Worm (Caenorhabditis elegans) whole organism, L1 larva: ENCODE data around the gene cdk-11.1.

Experiments
- Y116A8C.19 ChIP-seq: sonication (generic microtip); optimal IDR thresholded peaks from 2 replicates; lab custom pipeline; 2016; ENCODE audit warnings: missing compliant biosample characterization, missing genetic modification characterization, borderline replicate concordance
- alr-1 ChIP-seq: fragments of 200-800 bp; sonication (Bioruptor generic); optimal IDR thresholded peaks from 2 replicates; lab custom pipeline; 2018; ENCODE audit warnings: borderline replicate concordance, mild to moderate bottlenecking, missing genetic modification characterization, missing compliant biosample characterization
- aly-2 ChIP-seq: fragments of 150-350 bp; optimal IDR thresholded peaks from 2 replicates; lab custom pipeline; 2014; ENCODE audit warnings: missing biosample characterization, missing genetic modification characterization
- ama-1 ChIP-seq: fragments of 150-350 bp; optimal IDR thresholded peaks from 2 replicates; lab custom pipeline; 2014
- ceh-88 ChIP-seq: fragments of 200-800 bp; sonication (Bioruptor generic); IDR thresholded peaks from 2 replicates; pipeline ENCODE4 v1.3.6; 2022; ENCODE audit warnings: missing genetic modification characterization, missing compliant biosample characterization
- dsc-1 ChIP-seq: sonication (generic microtip); optimal IDR thresholded peaks from 2 replicates; lab custom pipeline; 2016; ENCODE audit warnings: mild to moderate bottlenecking, missing genetic modification characterization, missing compliant biosample characterization
- efl-1 ChIP-seq, 4 experiments: fragments of 150-350 bp; optimal IDR thresholded peaks in 3 of 4; peaks in 1 of 4; 1 replicate in 1 of 4; 2 replicates in 3 of 4; lab custom pipeline; 2014; ENCODE audit warnings: missing biosample characterization in 2 of 4, missing genetic modification characterization in 2 of 4, missing genetic modification reagents in 2 of 4
- elt-2 ChIP-seq: sonication (generic microtip); optimal IDR thresholded peaks from 2 replicates; lab custom pipeline; 2016; ENCODE audit warnings: missing genetic modification characterization, mild to moderate bottlenecking, inconsistent platforms, missing compliant biosample characterization, missing genetic modification reagents
- elt-3 ChIP-seq, 6 experiments: fragments of 150-350 bp in 1 of 6; sonication (generic microtip); optimal IDR thresholded peaks; 2 replicates each; lab custom pipeline; 2017 to 2018; ENCODE audit warnings: missing biosample characterization in 6 of 6, missing genetic modification characterization in 6 of 6, inconsistent platforms in 1 of 6
- fkh-4 ChIP-seq: sonication (generic microtip); optimal IDR thresholded peaks from 2 replicates; lab custom pipeline; 2016; ENCODE audit warnings: missing compliant biosample characterization, missing genetic modification characterization, borderline replicate concordance
- fos-1 ChIP-seq: fragments of 150-350 bp; optimal IDR thresholded peaks from 2 replicates; lab custom pipeline; 2014; ENCODE audit warnings: missing biosample characterization, missing genetic modification characterization
- grh-1 ChIP-seq: fragments of 200-800 bp; sonication (Bioruptor generic); IDR thresholded peaks from 2 replicates; pipeline ENCODE4 v1.3.6; 2022; ENCODE audit warnings: missing genetic modification reagents, missing genetic modification characterization, missing compliant biosample characterization
- irx-1 ChIP-seq: sonication (generic microtip); optimal IDR thresholded peaks from 2 replicates; lab custom pipeline; 2016; ENCODE audit warnings: missing genetic modification characterization, missing compliant biosample characterization
- isw-1 ChIP-seq: fragments of 200-800 bp; sonication (Bioruptor generic); IDR thresholded peaks from 2 replicates; pipeline ENCODE4 v1.3.6; 2022; ENCODE audit warnings: missing genetic modification characterization, missing compliant biosample characterization
- lin-14 ChIP-seq: fragments of 200-800 bp; sonication (Bioruptor generic); optimal IDR thresholded peaks from 2 replicates; lab custom pipeline; 2018; ENCODE audit warnings: mild to moderate bottlenecking, missing genetic modification characterization, moderate library complexity, missing compliant biosample characterization
- lin-15B ChIP-seq: fragments of 150-350 bp; sonication (generic microtip); optimal IDR thresholded peaks from 3 replicates; lab custom pipeline; 2014; ENCODE audit warnings: missing biosample characterization, missing genetic modification characterization
- lin-35 ChIP-seq, 2 experiments: fragments of 150-350 bp; optimal IDR thresholded peaks; 2 replicates each; lab custom pipeline; 2014; ENCODE audit warnings: missing biosample characterization in 2 of 2, missing genetic modification characterization in 2 of 2, missing genetic modification reagents in 2 of 2
- lir-3 ChIP-seq: sonication (generic microtip); optimal IDR thresholded peaks from 2 replicates; lab custom pipeline; 2016; ENCODE audit warnings: mild to moderate bottlenecking, missing genetic modification characterization, moderate library complexity, missing compliant biosample characterization; ENCODE audit not compliant: poor library complexity
- lsy-2 ChIP-seq, 2 experiments: fragments of 150-350 bp; optimal IDR thresholded peaks; 2 replicates each; lab custom pipeline; 2014; ENCODE audit warnings: missing biosample characterization in 2 of 2, missing genetic modification characterization in 2 of 2
- mab-9 ChIP-seq: fragments of 200-800 bp; sonication (Bioruptor generic); IDR thresholded peaks from 2 replicates; pipeline ENCODE4 v1.3.6; 2022; ENCODE audit warnings: missing genetic modification reagents, missing genetic modification characterization, missing compliant biosample characterization
- mdl-1 ChIP-seq, 2 experiments: fragments of 150-350 bp; optimal IDR thresholded peaks; 2 replicates each; lab custom pipeline; 2014 to 2017; ENCODE audit warnings: missing biosample characterization in 2 of 2, missing genetic modification characterization in 2 of 2, inconsistent platforms in 1 of 2
- nhr-11 ChIP-seq: fragments of 150-350 bp; optimal IDR thresholded peaks from 2 replicates; lab custom pipeline; 2014; ENCODE audit warnings: missing biosample characterization, missing genetic modification characterization
- nhr-19 ChIP-seq: fragments of 200-800 bp; sonication (Bioruptor generic); conservative IDR thresholded peaks from 2 replicates; pipeline ENCODE4 v1.3.6; 2022; ENCODE audit warnings: missing genetic modification characterization, missing compliant biosample characterization
- nhr-20 ChIP-seq: sonication (generic microtip); optimal IDR thresholded peaks from 2 replicates; lab custom pipeline; 2016; ENCODE audit warnings: mild to moderate bottlenecking, missing genetic modification characterization, missing compliant biosample characterization
- nhr-237 ChIP-seq: fragments of 150-350 bp; optimal IDR thresholded peaks from 2 replicates; lab custom pipeline; 2014; ENCODE audit warnings: missing biosample characterization, missing genetic modification characterization
- nhr-28 ChIP-seq: fragments of 150-350 bp; optimal IDR thresholded peaks from 2 replicates; lab custom pipeline; 2014; ENCODE audit warnings: missing biosample characterization, missing genetic modification characterization
- nhr-47 ChIP-seq: sonication (generic microtip); optimal IDR thresholded peaks from 2 replicates; lab custom pipeline; 2016; ENCODE audit warnings: mild to moderate bottlenecking, missing genetic modification characterization, moderate library complexity, missing compliant biosample characterization
- nhr-71 ChIP-seq: sonication (generic microtip); optimal IDR thresholded peaks from 2 replicates; lab custom pipeline; 2016; ENCODE audit warnings: mild to moderate bottlenecking, missing genetic modification characterization, moderate library complexity, missing compliant biosample characterization
- nhr-76 ChIP-seq: sonication (generic microtip); optimal IDR thresholded peaks from 2 replicates; lab custom pipeline; 2017; ENCODE audit warnings: missing biosample characterization, missing genetic modification characterization
- nhr-77 ChIP-seq: fragments of 150-350 bp; optimal IDR thresholded peaks from 2 replicates; lab custom pipeline; 2014; ENCODE audit warnings: missing biosample characterization, missing genetic modification characterization
- nhr-84 ChIP-seq: sonication (generic microtip); optimal IDR thresholded peaks from 2 replicates; lab custom pipeline; 2017; ENCODE audit warnings: missing biosample characterization, missing genetic modification characterization
- nhr-85 ChIP-seq: sonication (generic microtip); peaks from one replicate; lab custom pipeline; 2016; ENCODE audit warnings: missing genetic modification characterization, inconsistent platforms, missing compliant biosample characterization
- nhr-90 ChIP-seq: sonication (generic microtip); optimal IDR thresholded peaks from 2 replicates; lab custom pipeline; 2016; ENCODE audit warnings: mild to moderate bottlenecking, missing genetic modification characterization, missing compliant biosample characterization; ENCODE audit not compliant: poor library complexity
- pag-3 ChIP-seq: sonication (generic microtip); optimal IDR thresholded peaks from 2 replicates; lab custom pipeline; 2017; ENCODE audit warnings: missing genetic modification characterization, mild to moderate bottlenecking, missing compliant biosample characterization, antibody characterized with exemption, borderline replicate concordance; ENCODE audit not compliant: insufficient read depth
- pax-3 ChIP-seq: fragments of 200-800 bp; sonication (Bioruptor generic); optimal IDR thresholded peaks from 2 replicates; lab custom pipeline; 2018; ENCODE audit warnings: mild to moderate bottlenecking, missing genetic modification characterization, moderate library complexity, missing compliant biosample characterization
- pqm-1 ChIP-seq: sonication (generic microtip); optimal IDR thresholded peaks from 3 replicates; lab custom pipeline; 2017; ENCODE audit warnings: missing biosample characterization, missing genetic modification characterization
- rnt-1 ChIP-seq: sonication (generic microtip); optimal IDR thresholded peaks from 2 replicates; lab custom pipeline; 2016; ENCODE audit warnings: mild to moderate bottlenecking, missing genetic modification characterization, moderate library complexity, missing compliant biosample characterization
- sox-4 ChIP-seq: sonication (generic microtip); optimal IDR thresholded peaks from 2 replicates; lab custom pipeline; 2016; ENCODE audit warnings: missing genetic modification characterization, missing compliant biosample characterization
- sup-37 ChIP-seq: fragments of 200-800 bp; sonication (Bioruptor generic); optimal IDR thresholded peaks from 2 replicates; lab custom pipeline; 2018; ENCODE audit warnings: mild to moderate bottlenecking, missing genetic modification characterization, missing compliant biosample characterization
- tbx-2 ChIP-seq: sonication (generic microtip); optimal IDR thresholded peaks from 2 replicates; lab custom pipeline; 2016; ENCODE audit warnings: missing genetic modification characterization, missing compliant biosample characterization
- unc-130 ChIP-seq: fragments of 150-350 bp; optimal IDR thresholded peaks from 2 replicates; lab custom pipeline; 2017; ENCODE audit warnings: missing biosample characterization, missing genetic modification characterization, inconsistent platforms
- unc-30 ChIP-seq: sonication (generic microtip); optimal IDR thresholded peaks from 2 replicates; lab custom pipeline; 2017; ENCODE audit warnings: missing biosample characterization, missing genetic modification characterization
- unc-62 ChIP-seq: fragments of 150-350 bp; optimal IDR thresholded peaks from 2 replicates; lab custom pipeline; 2014; ENCODE audit warnings: missing biosample characterization, missing genetic modification reagents, missing genetic modification characterization
- unc-98 ChIP-seq: fragments of 200-800 bp; sonication (Bioruptor generic); IDR thresholded peaks from 2 replicates; pipeline ENCODE4 v1.3.6; 2022; ENCODE audit warnings: missing genetic modification characterization, missing compliant biosample characterization
- vab-15 ChIP-seq: sonication (generic microtip); optimal IDR thresholded peaks from 2 replicates; lab custom pipeline; 2017; ENCODE audit warnings: missing genotype, mild to moderate bottlenecking, missing genetic modification characterization, missing compliant biosample characterization
- xbp-1 ChIP-seq: sonication (generic microtip); optimal IDR thresholded peaks from 2 replicates; lab custom pipeline; 2016; ENCODE audit warnings: missing genetic modification characterization, missing compliant biosample characterization
- zip-4 ChIP-seq: fragments of 200-800 bp; sonication (Bioruptor generic); optimal IDR thresholded peaks from 2 replicates; lab custom pipeline; 2018; ENCODE audit warnings: mild to moderate bottlenecking, missing genetic modification characterization, moderate library complexity, missing compliant biosample characterization
- ztf-11 ChIP-seq, 2 experiments: sonication (generic microtip); optimal IDR thresholded peaks; 2 replicates each; lab custom pipeline; 2016 to 2017; ENCODE audit warnings: missing genetic modification characterization in 2 of 2, missing biosample characterization in 1 of 2, missing compliant biosample characterization in 1 of 2
- ztf-4 ChIP-seq: fragments of 150-350 bp; optimal IDR thresholded peaks from 2 replicates; lab custom pipeline; 2014; ENCODE audit warnings: missing biosample characterization, missing genetic modification characterization

Gene cdk-11.1

ce11 chrII:7662008-7662686, 36.9 kb upstream of the cdk-11.1 start, which contains the start of gene alfa-1 (continued):
- no peak for TF ChIP-seq sox-4 (tag; lab: Kevin White, UChicago)
- peak in 1 of 2 experiments; percentile 16 for TF ChIP-seq mdl-1 (tag; optimal IDR thresholded peaks at IDR 0.05; lab: Kevin White, UChicago)
- TF ChIP-seq vab-15 (tag; lab: Kevin White, UChicago), result no peak
- no peak for TF ChIP-seq nhr-47
- TF ChIP-seq nhr-237, result no peak
- no peak for TF ChIP-seq Y116A8C.19 (tag; lab: Kevin White, UChicago)
- TF ChIP-seq irx-1 (tag; lab: Kevin White, UChicago), result no peak
- TF ChIP-seq pax-3 (tag; lab: Kevin White, UChicago), result no peak
- TF ChIP-seq nhr-85 (tag; lab: Kevin White, UChicago), result peak; percentile 53
- TF ChIP-seq ztf-11 (tag; optimal IDR thresholded peaks at IDR 0.05; lab: Kevin White, UChicago), result no peak
- no peak for TF ChIP-seq mab-9 (GFP tag; lab: Robert Waterston, UW)
- no peak for TF ChIP-seq xbp-1
- TF ChIP-seq grh-1 (GFP tag; lab: Robert Waterston, UW), result no peak
- no peak for TF ChIP-seq unc-130 (tag; lab: Kevin White, UChicago)
- peak in 1 of 2 experiments; percentile 5 for TF ChIP-seq efl-1 (optimal IDR thresholded peaks at IDR 0.05; lab: Kevin White, UChicago)
- peak in 1 of 2 experiments; percentile 30 for TF ChIP-seq efl-1 (GFP tag; optimal IDR thresholded peaks at IDR 0.05 in 1 of 2; lab: Kevin White, UChicago)
- TF ChIP-seq nhr-20 (tag; lab: Kevin White, UChicago), result peak; percentile 6
- no peak for TF ChIP-seq aly-2 (tag; lab: Kevin White, UChicago)
- TF ChIP-seq tbx-2 (tag; lab: Kevin White, UChicago), result no peak
- no peak for TF ChIP-seq isw-1 (GFP tag; lab: Robert Waterston, UW)
- TF ChIP-seq unc-30, result no peak
- no peak for TF ChIP-seq dsc-1
- peak; percentile 27 to 39 for TF ChIP-seq lin-35 (GFP tag; optimal IDR thresholded peaks at IDR 0.05; lab: Kevin White, UChicago)
- TF ChIP-seq nhr-90 (tag; lab: Kevin White, UChicago), result no peak
- TF ChIP-seq unc-98 (GFP tag; lab: Robert Waterston, UW), result no peak
- no peak for TF ChIP-seq fkh-4
- TF ChIP-seq ceh-88 (GFP tag; lab: Robert Waterston, UW), result no peak
- no peak for TF ChIP-seq nhr-77 (tag; lab: Kevin White, UChicago)
- TF ChIP-seq lin-14 (GFP tag; lab: Kevin White, UChicago), result peak; percentile 74
- TF ChIP-seq ama-1 (lab: Kevin White, UChicago), result no peak
- no peak for TF ChIP-seq zip-4
- TF ChIP-seq sup-37 (GFP tag; lab: Kevin White, UChicago), result no peak
- no peak for TF ChIP-seq nhr-19 (GFP tag; lab: Robert Waterston, UW)
- TF ChIP-seq elt-3 (tag; optimal IDR thresholded peaks at IDR 0.05; lab: Kevin White, UChicago), result no peak
- no peak for TF ChIP-seq pag-3
- TF ChIP-seq pqm-1, result no peak
- TF ChIP-seq fos-1, result peak; percentile 25
- TF ChIP-seq nhr-71 (tag; lab: Kevin White, UChicago), result peak; percentile 25
- no peak for TF ChIP-seq ztf-4
- TF ChIP-seq lsy-2 (tag; optimal IDR thresholded peaks at IDR 0.05; lab: Kevin White, UChicago), result peak in 1 of 2 experiments; percentile 36
- no peak for TF ChIP-seq nhr-76 (tag; lab: Kevin White, UChicago)
- no peak for TF ChIP-seq unc-62 (GFP tag; lab: Kevin White, UChicago)
- TF ChIP-seq nhr-84 (tag; lab: Kevin White, UChicago), result no peak
- no peak for TF ChIP-seq alr-1 (tag; lab: Kevin White, UChicago)
- TF ChIP-seq nhr-28, result no peak
- peak; percentile 46 for TF ChIP-seq elt-2 (tag; lab: Kevin White, UChicago)
- TF ChIP-seq nhr-11, result no peak
- peak; percentile 46 for TF ChIP-seq rnt-1 (tag; lab: Kevin White, UChicago)
- peak; percentile 8 for TF ChIP-seq lir-3 (tag; lab: Kevin White, UChicago)
- no peak for TF ChIP-seq lin-15B (tag; lab: Kevin White, UChicago)
